Fruit fly (Drosophila melanogaster) S2 (cell line): ENCODE measurements around the gene Dus3.

Experiments used
- CG8478 ChIP-seq: fragments of >200 bp; optimal IDR thresholded peaks from 2 replicates; lab custom pipeline; 2018
- CTCF ChIP-seq, 2 experiments: fragments of >200 bp; optimal IDR thresholded peaks; 2 replicates each; lab custom pipeline; 2018

DNA sequence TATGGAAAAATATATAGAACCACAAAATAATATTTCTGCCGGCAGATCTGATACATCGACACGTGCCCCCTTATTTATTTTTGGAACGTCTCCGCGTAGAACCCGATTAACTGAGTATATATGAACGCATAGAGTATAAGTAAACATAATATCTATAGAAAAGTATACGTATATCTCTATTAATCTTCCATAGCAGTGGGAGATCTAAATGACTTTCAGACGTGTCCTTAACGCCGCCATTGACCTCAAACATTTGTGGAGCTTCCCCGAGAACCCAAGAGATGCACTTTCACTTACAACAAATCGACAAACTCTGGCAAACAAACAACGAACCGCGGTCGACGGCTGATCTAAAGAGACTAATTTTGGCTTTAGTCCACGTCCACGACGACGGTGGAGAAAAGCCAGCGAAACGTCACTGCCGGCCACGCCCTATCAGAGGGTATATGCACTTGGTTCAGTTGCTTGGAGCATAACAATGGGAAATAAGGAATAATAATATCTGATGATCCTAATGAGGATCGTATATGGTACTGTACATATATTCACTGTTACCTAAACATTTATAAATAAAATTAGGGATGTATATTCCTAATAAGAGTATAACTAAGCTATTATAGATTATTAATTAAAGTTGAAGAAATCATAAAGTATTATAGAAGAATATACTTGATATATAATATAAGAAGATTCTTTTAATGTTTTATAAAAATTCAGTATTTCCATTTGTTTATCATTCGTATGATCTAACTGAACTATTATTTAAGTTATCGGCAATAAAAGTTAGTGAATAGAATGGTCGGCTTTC is 5.3 kb downstream of the Dus3 start, which contains the start of gene fbp:
- no peak for TF ChIP-seq CG8478 (lab: Kevin White, UChicago)
- TF ChIP-seq CTCF (optimal IDR thresholded peaks at IDR 0.05; lab: Kevin White, UChicago), result no peak
